Worm (Caenorhabditis elegans) whole organism, mixed stage, embryonic: ENCODE measurements around the gene mab-21.

Experiments
- ceh-39 ChIP-seq: fragments of 150-350 bp; optimal IDR thresholded peaks from 2 replicates; lab custom pipeline; 2014; ENCODE audit warnings: missing biosample characterization, missing genetic modification characterization
- lin-13 ChIP-seq: fragments of 150-350 bp; optimal IDR thresholded peaks from 2 replicates; lab custom pipeline; 2014; ENCODE audit warnings: missing biosample characterization, missing genetic modification characterization
- lsy-2 ChIP-seq: fragments of 150-350 bp; optimal IDR thresholded peaks from 2 replicates; lab custom pipeline; 2014; ENCODE audit warnings: missing biosample characterization, missing genetic modification characterization
- pha-4 ChIP-seq: fragments of 150-350 bp; optimal IDR thresholded peaks from 2 replicates; lab custom pipeline; 2018; ENCODE audit warnings: missing biosample characterization, missing genetic modification reagents, missing genetic modification characterization
- snpc-4 ChIP-seq: fragments of 150-350 bp; optimal IDR thresholded peaks from 2 replicates; lab custom pipeline; 2014; ENCODE audit warnings: missing biosample characterization, missing genetic modification characterization
- unc-62 ChIP-seq: fragments of 150-350 bp; optimal IDR thresholded peaks from 2 replicates; lab custom pipeline; 2014; ENCODE audit warnings: missing biosample characterization, missing genetic modification reagents, missing genetic modification characterization
- ztf-11 ChIP-seq: fragments of 150-350 bp; optimal IDR thresholded peaks from 2 replicates; lab custom pipeline; 2014; ENCODE audit warnings: missing biosample characterization, missing genetic modification characterization

DNA sequence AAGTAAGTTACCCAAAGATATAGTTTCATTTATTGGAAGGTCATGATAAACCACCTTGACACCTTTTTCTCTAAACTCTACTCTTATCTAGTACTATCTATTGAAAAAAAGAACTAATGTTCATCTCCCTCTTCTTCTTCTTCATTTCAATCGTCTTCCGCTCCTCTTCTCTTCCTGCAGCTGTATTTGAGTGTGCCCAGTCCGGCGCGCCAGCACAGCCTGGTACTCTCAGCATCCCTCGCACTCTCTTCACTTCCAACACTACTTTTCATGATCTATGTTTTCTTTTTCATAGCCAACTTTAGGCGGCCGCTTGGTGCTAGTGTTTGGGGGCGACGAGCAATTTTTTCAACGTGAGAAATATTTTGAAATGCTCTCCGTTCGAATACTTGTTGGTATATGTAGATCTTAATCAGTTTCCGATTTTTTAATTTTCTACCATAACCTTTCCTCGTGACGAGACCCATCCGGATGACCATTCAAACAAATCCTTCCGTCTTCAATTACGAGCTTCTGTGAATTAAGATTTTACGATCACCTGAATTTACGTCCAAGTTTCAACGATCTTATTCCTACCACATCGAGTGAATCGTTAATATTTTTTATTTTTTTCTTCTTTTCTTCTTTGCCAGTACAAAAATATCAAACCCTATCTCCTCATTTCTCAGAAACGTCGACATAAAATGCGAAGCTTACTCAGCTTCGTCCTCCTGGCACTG is 38.3 kb upstream of the mab-21 start, which contains the start of gene pan-1:
- TF ChIP-seq pha-4 (tag; lab: Kevin White, UChicago) (no peak), unc-62 (GFP tag; lab: Kevin White, UChicago) (no peak), snpc-4 (tag; lab: Kevin White, UChicago) (no peak), lin-13 (tag; lab: Kevin White, UChicago) (no peak), lsy-2 (tag; lab: Kevin White, UChicago) (no peak), ceh-39 (no peak), ztf-11 (no peak)
